Worm (Caenorhabditis elegans): ENCODE data around the gene melo-1.

DNA sequence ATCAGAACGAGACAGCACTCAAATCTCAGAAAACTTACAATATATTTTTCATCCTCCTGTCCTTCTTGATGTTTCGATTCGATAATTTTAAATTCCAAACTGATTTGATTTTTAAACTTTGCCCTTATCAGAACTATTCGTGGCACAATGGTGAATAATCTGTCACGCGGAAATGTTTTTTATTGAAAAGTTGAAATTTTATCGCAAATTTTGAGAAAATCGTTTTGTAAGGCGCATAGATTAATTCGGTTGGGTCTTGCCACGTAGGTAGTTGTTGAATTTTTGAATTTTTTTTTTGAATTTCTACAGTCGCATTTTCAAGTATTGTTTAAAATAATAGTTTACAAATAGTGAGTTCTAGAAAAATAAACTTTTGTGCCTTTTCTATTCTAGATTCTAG is 26.0 kb upstream of the melo-1 start, which contains the start of gene ptp-5.2:
- TF ChIP-seq T07F8.4 (tag; optimal IDR thresholded peaks at IDR 0.05) (no peak), nhr-90 (tag; optimal IDR thresholded peaks at IDR 0.05) (no peak), F37B4.10 (GFP tag; IDR thresholded peaks at IDR 0.05) (no peak)
